Worm (Caenorhabditis elegans): Measurements from ENCODE around the gene ZC116.5.

The ZC116.5 gene

DNA sequence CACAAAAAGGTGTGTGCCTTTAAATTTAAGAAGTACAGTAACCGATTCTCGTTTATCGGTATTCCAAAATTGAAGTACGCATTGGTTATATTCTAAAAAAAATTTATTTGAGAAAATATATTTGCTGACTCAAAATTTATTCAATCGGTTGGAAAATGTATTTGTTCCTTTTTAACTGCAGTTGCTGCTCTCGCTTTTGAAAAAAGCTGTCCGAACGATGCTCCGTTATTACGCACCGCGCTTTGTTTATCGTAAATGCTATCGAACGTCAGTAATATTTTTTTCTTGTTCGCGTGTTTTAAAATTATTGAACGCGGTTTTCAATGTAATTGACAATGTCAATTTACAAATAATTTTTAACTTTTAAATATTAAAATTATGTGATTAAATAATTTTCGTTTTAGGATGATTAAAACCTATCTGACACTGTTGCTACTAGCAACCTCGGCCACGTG lies 48.4 kb downstream of the ZC116.5 start, which contains the start of gene sel-1:
Gene sel-1 (plus strand): TSS at position 405 of the 455 bp plus-strand sequence.
- no peak for TF ChIP-seq blmp-1 (tag; optimal IDR thresholded peaks at IDR 0.05; ENCODE audit: insufficient read depth)
- no peak for TF ChIP-seq zag-1 (tag; optimal IDR thresholded peaks at IDR 0.05)
- no peak for TF ChIP-seq sma-9 (GFP tag; optimal IDR thresholded peaks at IDR 0.05)
- no peak for TF ChIP-seq sma-9 (tag; optimal IDR thresholded peaks at IDR 0.05)
- no peak for TF ChIP-seq nhr-77 (tag; optimal IDR thresholded peaks at IDR 0.05)
- TF ChIP-seq unc-55 (GFP tag; optimal IDR thresholded peaks at IDR 0.05): peak; percentile 31
- peak; percentile 1 to 19 for TF ChIP-seq lsy-2 (tag; optimal IDR thresholded peaks at IDR 0.05)
- TF ChIP-seq C34F6.9 (tag; optimal IDR thresholded peaks at IDR 0.05): peak; percentile 48
- TF ChIP-seq skn-1 (tag; optimal IDR thresholded peaks at IDR 0.05): no peak
- no peak for TF ChIP-seq fos-1 (tag; optimal IDR thresholded peaks at IDR 0.05)
- TF ChIP-seq crh-2 (tag; optimal IDR thresholded peaks at IDR 0.05): no peak
- no peak for TF ChIP-seq lin-39 (tag; optimal IDR thresholded peaks at IDR 0.05)

Data from whole organism, L2 larva.